Worm (Caenorhabditis elegans) whole organism, L3 larva: Measurements from ENCODE around the gene H04D03.2.
"Not testable (repeated sequence)": the region's sequence is repeated elsewhere in the genome, so short reads cannot be mapped to it uniquely, and the experiment has no call there.

Source experiments
- ama-1 ChIP-seq: fragments of 150-350 bp; optimal IDR thresholded peaks from 2 replicates; lab custom pipeline; 2018
- egl-27 ChIP-seq: sonication (generic microtip); optimal IDR thresholded peaks from 4 replicates; lab custom pipeline; 2017; ENCODE audit warnings: missing biosample characterization, missing genetic modification reagents, missing genetic modification characterization
- nhr-237 ChIP-seq: fragments of 150-350 bp; optimal IDR thresholded peaks from 2 replicates; lab custom pipeline; 2014; ENCODE audit warnings: missing biosample characterization, missing genetic modification characterization
- tbx-2 ChIP-seq: sonication (generic microtip); optimal IDR thresholded peaks from 2 replicates; lab custom pipeline; 2016; ENCODE audit warnings: mild to moderate bottlenecking, missing genetic modification characterization, missing compliant biosample characterization
- unc-39 ChIP-seq: sonication (generic microtip); optimal IDR thresholded peaks from 4 replicates; lab custom pipeline; 2017; ENCODE audit warnings: missing biosample characterization, missing genetic modification characterization
- zag-1 ChIP-seq: fragments of 150-350 bp; optimal IDR thresholded peaks from 2 replicates; lab custom pipeline; 2014; ENCODE audit warnings: missing biosample characterization, missing genetic modification characterization

- not testable (repeated sequence) for TF ChIP-seq nhr-237; unc-39; zag-1 (tag; lab: Kevin White, UChicago); tbx-2 (tag; lab: Kevin White, UChicago); egl-27; ama-1 (lab: Kevin White, UChicago)
Observed at ce11 chrIII:10438780-10439179, 3.4 kb downstream of the H04D03.2 start, which contains the start of gene H04D03.6.
